Worm (Caenorhabditis elegans): Measurements from ENCODE around the gene alh-6.

Gene alh-6

DNA sequence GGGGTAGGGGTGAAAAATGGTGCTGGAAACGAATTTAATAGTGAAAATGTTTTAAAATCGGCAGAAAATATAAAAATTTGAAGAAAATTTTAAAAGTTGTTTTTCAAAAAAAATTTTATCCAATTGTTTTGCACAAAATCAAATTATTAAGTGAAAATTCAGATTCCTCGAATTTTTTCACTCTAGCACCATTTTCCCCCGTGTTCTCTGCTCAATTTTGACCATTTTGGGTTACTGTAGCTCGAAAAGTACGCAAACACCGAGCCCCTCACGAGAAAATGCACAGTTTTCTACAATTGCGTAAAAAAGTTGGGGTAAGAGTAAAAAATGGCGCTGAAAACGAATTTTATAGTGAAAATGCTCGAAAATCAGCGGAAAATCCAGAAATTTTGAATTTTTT, 20.0 kb upstream of the alh-6 start:
- TF ChIP-seq aha-1 (tag) (peak; percentile 77), daf-19 (GFP tag; conservative IDR thresholded peaks at IDR 0.05) (no peak), unc-62 (GFP tag; optimal IDR thresholded peaks at IDR 0.05 in 1 of 2) (peak in 1 of 2 experiments; percentile 74), unc-62 (tag; optimal IDR thresholded peaks at IDR 0.05) (no peak), ZK546.5 (tag; optimal IDR thresholded peaks at IDR 0.05) (no peak)

DNA sequence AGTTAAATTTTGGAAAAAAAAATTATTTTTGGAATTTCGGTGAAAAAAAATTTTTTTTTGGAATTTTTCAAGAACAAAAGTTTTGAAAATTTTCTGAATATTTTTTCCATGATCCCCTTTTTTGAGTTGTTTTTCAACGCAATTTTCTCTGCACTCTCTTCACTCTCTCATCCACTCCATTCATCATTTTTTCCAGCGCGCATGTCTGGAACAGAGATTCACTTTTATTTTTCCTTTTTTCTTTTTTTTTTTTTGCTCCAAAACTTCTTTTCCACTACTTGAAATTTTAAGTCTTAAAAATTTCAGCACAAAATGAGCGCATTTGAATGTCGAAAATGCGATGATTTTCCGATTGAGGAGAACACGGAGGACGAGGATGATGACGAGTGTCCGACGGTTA, 16.8 kb upstream of the alh-6 start, which contains the start of gene jip-1:
TSS of gene jip-1 (plus strand) at position 301 of the 400 bp plus-strand sequence.
- TF ChIP-seq arid-1 (GFP tag; conservative IDR thresholded peaks at IDR 0.05) (no peak), lin-39 (tag; optimal IDR thresholded peaks at IDR 0.05) (no peak), lin-38 (GFP tag; IDR thresholded peaks at IDR 0.05) (no peak), hlh-30 (tag; optimal IDR thresholded peaks at IDR 0.05; ENCODE audit: insufficient read depth) (no peak), nhr-42 (GFP tag; IDR thresholded peaks at IDR 0.05) (no peak), Y48G9A.11 (GFP tag; IDR thresholded peaks at IDR 0.05) (no peak), pqm-1 (tag; optimal IDR thresholded peaks at IDR 0.05) (no peak), daf-8 (GFP tag; IDR thresholded peaks at IDR 0.05) (no peak), ztf-7 (tag; optimal IDR thresholded peaks at IDR 0.05) (no peak), dmd-9 (GFP tag; IDR thresholded peaks at IDR 0.05) (no peak), zfp-3 (GFP tag; conservative IDR thresholded peaks at IDR 0.05) (no peak)

DNA sequence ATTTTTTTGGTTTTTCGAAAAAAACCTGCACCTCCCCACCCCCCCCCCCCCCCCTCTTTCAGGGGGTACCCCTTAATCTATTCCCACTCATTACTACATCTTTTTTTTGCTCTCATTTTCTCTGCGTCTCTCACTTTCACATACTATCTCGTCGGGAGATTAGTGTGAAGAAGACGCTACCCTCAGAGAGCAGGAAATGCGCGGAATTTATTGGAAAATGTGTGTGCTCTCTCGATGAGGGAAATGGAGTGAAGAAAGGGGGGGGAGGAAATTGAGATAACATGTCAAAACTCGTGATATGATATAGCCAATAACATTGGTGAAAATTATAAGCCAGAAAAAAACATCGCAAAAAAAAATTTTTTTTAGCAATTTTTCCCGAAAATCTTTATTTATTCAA, 15.7 kb upstream of the alh-6 start:
- no peak for TF ChIP-seq lin-38 (GFP tag; IDR thresholded peaks at IDR 0.05)
- no peak for TF ChIP-seq lin-15B (tag; optimal IDR thresholded peaks at IDR 0.05)
- no peak for TF ChIP-seq saeg-2 (GFP tag; IDR thresholded peaks at IDR 0.05)
- TF ChIP-seq nhr-10 (tag; optimal IDR thresholded peaks at IDR 0.05), result no peak
- TF ChIP-seq Y5F2A.4 (GFP tag; optimal IDR thresholded peaks at IDR 0.05), result no peak
- no peak for TF ChIP-seq mes-2 (tag; optimal IDR thresholded peaks at IDR 0.05; ENCODE audit: poor library complexity, severe bottlenecking)
- no peak for TF ChIP-seq tag-97 (GFP tag; IDR thresholded peaks at IDR 0.05)
- TF ChIP-seq nhr-77 (tag; optimal IDR thresholded peaks at IDR 0.05), result no peak
- no peak for TF ChIP-seq jun-1 (tag; optimal IDR thresholded peaks at IDR 0.05)
- no peak for TF ChIP-seq pha-4 (GFP tag; IDR thresholded peaks at IDR 0.05)
- no peak for TF ChIP-seq pha-4 (tag; optimal IDR thresholded peaks at IDR 0.05)
- no peak for TF ChIP-seq T20F7.1 (GFP tag; optimal IDR thresholded peaks at IDR 0.05)
- TF ChIP-seq F10B5.3 (tag; optimal IDR thresholded peaks at IDR 0.05), result no peak

DNA sequence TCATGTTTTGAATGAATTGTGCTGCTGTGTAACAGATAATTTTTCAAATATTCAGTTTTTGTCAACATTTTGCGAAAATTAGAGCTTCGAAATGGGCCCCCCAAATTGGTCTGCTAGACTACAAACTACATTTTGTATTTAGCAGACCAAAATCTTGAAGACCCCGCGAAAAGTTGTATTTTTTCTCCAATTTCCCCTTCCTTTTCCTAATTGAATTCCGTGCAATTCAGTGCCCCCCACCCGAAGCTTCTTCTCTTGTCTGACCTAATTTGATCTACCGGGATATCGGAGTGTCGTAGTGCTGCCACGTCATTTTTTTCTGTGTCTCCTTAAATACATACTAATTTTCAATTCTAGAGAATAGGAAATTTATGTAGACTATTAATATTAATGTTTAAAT, 14.1 kb upstream of the alh-6 start:
- no peak for TF ChIP-seq snpc-4 (tag; optimal IDR thresholded peaks at IDR 0.05)
- TF ChIP-seq nhr-28 (tag; optimal IDR thresholded peaks at IDR 0.05), result no peak
- TF ChIP-seq nhr-48 (tag; optimal IDR thresholded peaks at IDR 0.05), result no peak
- TF ChIP-seq ces-1 (GFP tag; optimal IDR thresholded peaks at IDR 0.05), result peak; percentile 9

DNA sequence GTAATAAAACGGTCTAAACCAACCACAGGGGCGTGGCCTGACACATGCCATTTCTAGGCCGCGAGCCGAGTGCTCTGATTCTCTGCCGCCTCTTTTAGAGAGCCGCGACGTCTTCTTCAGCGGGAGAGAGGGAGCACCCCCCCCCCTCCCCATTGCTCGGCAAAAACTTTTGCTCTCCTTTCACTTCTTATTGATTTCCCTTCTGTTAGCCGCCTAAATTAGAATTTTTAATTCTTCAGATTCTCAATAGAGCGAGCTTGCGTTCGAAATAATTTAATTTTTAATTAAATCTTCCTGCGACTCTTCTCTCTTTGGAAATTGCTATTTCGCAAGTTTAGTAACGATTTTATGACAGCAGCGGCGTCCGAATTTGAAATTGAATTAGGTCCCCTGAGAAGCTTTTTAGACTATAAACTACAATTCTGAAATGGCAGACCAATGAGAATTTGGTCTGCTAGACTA, 13.3 kb upstream of the alh-6 start:
- TF ChIP-seq ZK337.2 (GFP tag; IDR thresholded peaks at IDR 0.05) (0 out of 2 replicates have a peak, but pooled peaks have one; percentile 8), lin-15B (tag; optimal IDR thresholded peaks at IDR 0.05) (no peak), rbr-2 (tag; optimal IDR thresholded peaks at IDR 0.05) (peak; percentile 37), nhr-28 (tag; optimal IDR thresholded peaks at IDR 0.05) (no peak), dve-1 (tag; optimal IDR thresholded peaks at IDR 0.05; ENCODE audit: insufficient read depth) (peak; percentile 14), F49E8.2 (tag; optimal IDR thresholded peaks at IDR 0.05; ENCODE audit: borderline replicate concordance) (peak; percentile 80), nhr-48 (tag; optimal IDR thresholded peaks at IDR 0.05) (no peak), nhr-102 (tag; optimal IDR thresholded peaks at IDR 0.05) (peak; percentile 32), spr-3 (GFP tag; optimal IDR thresholded peaks at IDR 0.05) (no peak), fkh-10 (GFP tag; optimal IDR thresholded peaks at IDR 0.05) (no peak), madf-5 (GFP tag; IDR thresholded peaks at IDR 0.05) (no peak), zag-1 (tag; optimal IDR thresholded peaks at IDR 0.05) (no peak), ama-1 (optimal IDR thresholded peaks at IDR 0.05) (peak; percentile 1), Y105C5A.15 (GFP tag; IDR thresholded peaks at IDR 0.05) (no peak), lir-3 (tag; optimal IDR thresholded peaks at IDR 0.05) (no peak), ces-1 (GFP tag; optimal IDR thresholded peaks at IDR 0.05) (peak; percentile 77), lin-29 (GFP tag; IDR thresholded peaks at IDR 0.05) (no peak), ztf-11 (tag; optimal IDR thresholded peaks at IDR 0.05) (no peak), php-3 (GFP tag; IDR thresholded peaks at IDR 0.05) (no peak), dmd-9 (GFP tag; IDR thresholded peaks at IDR 0.05) (no peak), lin-38 (GFP tag; IDR thresholded peaks at IDR 0.05) (peak; percentile 81)
